Worm (Caenorhabditis elegans): ENCODE results near the gene ran-3.

DNA sequence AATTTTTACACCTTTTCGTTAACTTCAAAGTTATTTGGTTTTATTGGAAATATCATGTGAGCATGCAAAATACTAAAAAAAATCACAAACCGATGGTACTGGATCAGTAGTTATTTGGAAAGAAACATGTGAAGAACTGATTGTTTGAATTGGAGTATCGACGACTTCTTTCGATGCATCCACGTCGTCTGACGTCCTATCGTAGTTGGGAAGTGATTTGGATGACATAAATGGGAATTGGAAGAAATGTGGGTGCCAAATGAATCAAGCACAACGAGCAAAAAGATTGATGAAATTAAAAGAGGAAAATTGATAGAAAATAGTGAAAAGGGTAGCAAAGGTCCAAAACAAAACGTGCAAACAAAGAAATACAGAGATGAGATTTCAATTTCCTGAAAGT is 3.6 kb downstream of the ran-3 start, which contains the start of gene shw-1:
- TF ChIP-seq nhr-76 (tag; optimal IDR thresholded peaks at IDR 0.05) (no peak), ztf-4 (tag; optimal IDR thresholded peaks at IDR 0.05) (no peak), nhr-237 (tag; optimal IDR thresholded peaks at IDR 0.05) (no peak), mef-2 (tag; optimal IDR thresholded peaks at IDR 0.05) (no peak), sox-4 (tag; optimal IDR thresholded peaks at IDR 0.05) (no peak), aly-2 (tag; optimal IDR thresholded peaks at IDR 0.05) (no peak), zip-4 (GFP tag; optimal IDR thresholded peaks at IDR 0.05) (no peak), nhr-84 (tag; optimal IDR thresholded peaks at IDR 0.05) (no peak), mep-1 (tag; optimal IDR thresholded peaks at IDR 0.05) (no peak), fkh-10 (GFP tag; optimal IDR thresholded peaks at IDR 0.05) (no peak), ceh-63 (GFP tag; optimal IDR thresholded peaks at IDR 0.05) (no peak), rnt-1 (tag; optimal IDR thresholded peaks at IDR 0.05) (no peak), lin-13 (GFP tag; optimal IDR thresholded peaks at IDR 0.05) (no peak), snpc-4 (tag; optimal IDR thresholded peaks at IDR 0.05) (no peak)
